Worm (Caenorhabditis elegans) whole organism, L4/young adult: ENCODE data around the gene ZK1307.1.

Experiments
- W03F9.2 ChIP-seq: fragments of 150-350 bp; optimal IDR thresholded peaks from 2 replicates; lab custom pipeline; 2014; ENCODE audit warnings: missing biosample characterization, missing genetic modification characterization
- him-1 ChIP-seq: sonication (generic microtip); optimal IDR thresholded peaks from 2 replicates; lab custom pipeline; 2016; ENCODE audit warnings: missing genotype, missing genetic modification reagents, missing genetic modification characterization, missing compliant biosample characterization

ce11 chrII:9656210-9656755 lies 903 bp upstream of the ZK1307.1 start, which contains the start of gene gstk-1:
- no peak for TF ChIP-seq W03F9.2 (tag; lab: Kevin White, UChicago)
- TF ChIP-seq him-1 (tag; lab: Kevin White, UChicago): no peak
